Fruit fly (Drosophila melanogaster): ENCODE data around the gene Iyd.

Gene Iyd

dm6 chr3L:11103773-11104172, 7.7 kb upstream of the Iyd start, which contains the start of gene CG32071:
CG32071 (minus strand) TSS chr3L:11103873.
- TF ChIP-seq EcR (GFP tag; optimal IDR thresholded peaks at IDR 0.05) (no peak), CG8478 (optimal IDR thresholded peaks at IDR 0.05) (no peak), usp (GFP tag; optimal IDR thresholded peaks at IDR 0.05) (no peak), psq (optimal IDR thresholded peaks at IDR 0.05) (no peak), pan (optimal IDR thresholded peaks at IDR 0.05) (no peak), Dll (optimal IDR thresholded peaks at IDR 0.05) (no peak)

dm6 chr3L:11102930-11103329, 6.9 kb upstream of the Iyd start, which contains the start of gene Elo68alpha:
Elo68alpha (minus strand) TSS chr3L:11103030.
- TF ChIP-seq Dll (optimal IDR thresholded peaks at IDR 0.05) = no peak
- TF ChIP-seq psq (optimal IDR thresholded peaks at IDR 0.05) = no peak
- no peak for TF ChIP-seq CG8478 (optimal IDR thresholded peaks at IDR 0.05)
- TF ChIP-seq EcR (GFP tag; optimal IDR thresholded peaks at IDR 0.05) = no peak
- no peak for TF ChIP-seq usp (GFP tag; optimal IDR thresholded peaks at IDR 0.05)
- no peak for TF ChIP-seq pan (optimal IDR thresholded peaks at IDR 0.05)

dm6 chr3L:11101598-11101997, 5.6 kb upstream of the Iyd start, which contains the start of gene Elo68beta:
Elo68beta (minus strand) TSS chr3L:11101698.
- TF ChIP-seq pan (optimal IDR thresholded peaks at IDR 0.05) = no peak
- no peak for TF ChIP-seq psq (optimal IDR thresholded peaks at IDR 0.05)
- TF ChIP-seq EcR (GFP tag; optimal IDR thresholded peaks at IDR 0.05) = no peak
- TF ChIP-seq CG8478 (optimal IDR thresholded peaks at IDR 0.05) = no peak
- TF ChIP-seq usp (GFP tag; optimal IDR thresholded peaks at IDR 0.05) = no peak
- TF ChIP-seq Dll (optimal IDR thresholded peaks at IDR 0.05) = no peak

- TF ChIP-seq pan (optimal IDR thresholded peaks at IDR 0.05) = no peak
- TF ChIP-seq psq (optimal IDR thresholded peaks at IDR 0.05) = no peak
- no peak for TF ChIP-seq Dll (optimal IDR thresholded peaks at IDR 0.05)
- TF ChIP-seq usp (GFP tag; optimal IDR thresholded peaks at IDR 0.05) = no peak
- no peak for TF ChIP-seq CG8478 (optimal IDR thresholded peaks at IDR 0.05)
- TF ChIP-seq EcR (GFP tag; optimal IDR thresholded peaks at IDR 0.05) = no peak
Measured at dm6 chr3L:11097982-11098663, 2.1 kb upstream of the Iyd start, which contains the start of the genes Irbp18 and APP-BP1. Irbp18 (minus strand) TSS chr3L:11098186. APP-BP1 (plus strand) TSS chr3L:11098412.

- no peak for TF ChIP-seq CG8478 (optimal IDR thresholded peaks at IDR 0.05)
- TF ChIP-seq pan (optimal IDR thresholded peaks at IDR 0.05) = no peak
- TF ChIP-seq psq (optimal IDR thresholded peaks at IDR 0.05) = no peak
- no peak for TF ChIP-seq EcR (GFP tag; optimal IDR thresholded peaks at IDR 0.05)
- no peak for TF ChIP-seq usp (GFP tag; optimal IDR thresholded peaks at IDR 0.05)
- no peak for TF ChIP-seq Dll (optimal IDR thresholded peaks at IDR 0.05)
Measured at dm6 chr3L:11094279-11094678, 1.8 kb downstream of the Iyd start.

- no peak for TF ChIP-seq EcR (GFP tag; optimal IDR thresholded peaks at IDR 0.05)
- TF ChIP-seq psq (optimal IDR thresholded peaks at IDR 0.05) = no peak
- TF ChIP-seq usp (GFP tag; optimal IDR thresholded peaks at IDR 0.05) = no peak
- no peak for TF ChIP-seq pan (optimal IDR thresholded peaks at IDR 0.05)
- no peak for TF ChIP-seq Dll (optimal IDR thresholded peaks at IDR 0.05)
- no peak for TF ChIP-seq CG8478 (optimal IDR thresholded peaks at IDR 0.05)
Measured at dm6 chr3L:11093046-11093520, 3.0 kb downstream of the Iyd start, which contains the start of gene JIL-1. JIL-1 (minus strand) TSS chr3L:11093193.

dm6 chr3L:11092610-11092961, 3.5 kb downstream of the Iyd start:
- TF ChIP-seq EcR (GFP tag; optimal IDR thresholded peaks at IDR 0.05) (no peak), CG8478 (optimal IDR thresholded peaks at IDR 0.05) (no peak), usp (GFP tag; optimal IDR thresholded peaks at IDR 0.05) (no peak), Dll (optimal IDR thresholded peaks at IDR 0.05) (no peak), pan (optimal IDR thresholded peaks at IDR 0.05) (no peak), psq (optimal IDR thresholded peaks at IDR 0.05) (no peak)

dm6 chr3L:11091943-11092609, 4.0 kb downstream of the Iyd start:
- no peak for TF ChIP-seq usp (GFP tag; optimal IDR thresholded peaks at IDR 0.05)

dm6 chr3L:11089805-11090440, 6.1 kb downstream of the Iyd start:
- TF ChIP-seq EcR (GFP tag; optimal IDR thresholded peaks at IDR 0.05) (no peak), Dll (optimal IDR thresholded peaks at IDR 0.05) (no peak), psq (optimal IDR thresholded peaks at IDR 0.05) (no peak), usp (GFP tag; optimal IDR thresholded peaks at IDR 0.05) (no peak), pan (optimal IDR thresholded peaks at IDR 0.05) (no peak), CG8478 (optimal IDR thresholded peaks at IDR 0.05) (no peak)

dm6 chr3L:11085810-11086209, 10.2 kb downstream of the Iyd start:
- TF ChIP-seq Dll (optimal IDR thresholded peaks at IDR 0.05) = no peak
- no peak for TF ChIP-seq psq (optimal IDR thresholded peaks at IDR 0.05)
- TF ChIP-seq pan (optimal IDR thresholded peaks at IDR 0.05) = no peak
- no peak for TF ChIP-seq usp (GFP tag; optimal IDR thresholded peaks at IDR 0.05)
- no peak for TF ChIP-seq CG8478 (optimal IDR thresholded peaks at IDR 0.05)
- no peak for TF ChIP-seq EcR (GFP tag; optimal IDR thresholded peaks at IDR 0.05)

- TF ChIP-seq EcR (GFP tag; optimal IDR thresholded peaks at IDR 0.05) (no peak), CG8478 (optimal IDR thresholded peaks at IDR 0.05) (no peak), pan (optimal IDR thresholded peaks at IDR 0.05) (no peak), Dll (optimal IDR thresholded peaks at IDR 0.05) (no peak), psq (optimal IDR thresholded peaks at IDR 0.05) (no peak), usp (GFP tag; optimal IDR thresholded peaks at IDR 0.05) (no peak)
Measured at dm6 chr3L:11084557-11085231, 11.4 kb downstream of the Iyd start.

All from whole organism.